Worm (Caenorhabditis elegans) whole organism, L2 larva: ENCODE measurements around the gene lag-1.

Experiments
- ama-1 ChIP-seq: fragments of 150-350 bp; optimal IDR thresholded peaks from 2 replicates; lab custom pipeline; 2018; ENCODE audit warnings: inconsistent platforms
- blmp-1 ChIP-seq: sonication (generic microtip); optimal IDR thresholded peaks from 2 replicates; lab custom pipeline; 2017; ENCODE audit warnings: missing genetic modification characterization, mild to moderate bottlenecking, missing compliant biosample characterization, antibody characterized with exemption, moderate library complexity; ENCODE audit not compliant: insufficient read depth
- ceh-16 ChIP-seq: fragments of 150-350 bp; optimal IDR thresholded peaks from 2 replicates; lab custom pipeline; 2014; ENCODE audit warnings: missing biosample characterization, missing genetic modification characterization
- ceh-82 ChIP-seq: fragments of 150-350 bp; optimal IDR thresholded peaks from 2 replicates; lab custom pipeline; 2014; ENCODE audit warnings: missing biosample characterization, missing genetic modification characterization
- elt-3 ChIP-seq: sonication (generic microtip); optimal IDR thresholded peaks from 2 replicates; lab custom pipeline; 2017; ENCODE audit warnings: missing biosample characterization, missing genetic modification characterization
- lsy-2 ChIP-seq, 2 experiments: fragments of 150-350 bp in 1 of 2; sonication (generic microtip) in 1 of 2; optimal IDR thresholded peaks; 2 replicates each; lab custom pipeline; 2014 to 2017; ENCODE audit warnings: missing biosample characterization in 2 of 2, missing genetic modification characterization in 2 of 2
- nhr-10 ChIP-seq: sonication (generic microtip); optimal IDR thresholded peaks from 2 replicates; lab custom pipeline; 2017; ENCODE audit warnings: missing biosample characterization, missing genetic modification characterization
- nhr-237 ChIP-seq: fragments of 150-350 bp; optimal IDR thresholded peaks from 2 replicates; lab custom pipeline; 2014; ENCODE audit warnings: missing biosample characterization, missing genetic modification characterization
- unc-62 ChIP-seq: fragments of 150-350 bp; optimal IDR thresholded peaks from 2 replicates; lab custom pipeline; 2014; ENCODE audit warnings: missing biosample characterization, missing genetic modification reagents, missing genetic modification characterization

ce11 chrIV:6071026-6071425, 24.2 kb upstream of the lag-1 start:
- TF ChIP-seq blmp-1 (tag; lab: Kevin White, UChicago) (no peak), nhr-237 (tag; lab: Kevin White, UChicago) (no peak), lsy-2 (tag; optimal IDR thresholded peaks at IDR 0.05; lab: Kevin White, UChicago) (no peak), ceh-82 (tag; lab: Kevin White, UChicago) (no peak), elt-3 (tag; lab: Kevin White, UChicago) (no peak), unc-62 (GFP tag; lab: Kevin White, UChicago) (no peak), ceh-16 (tag; lab: Kevin White, UChicago) (no peak), nhr-10 (tag; lab: Kevin White, UChicago) (no peak), ama-1 (lab: Kevin White, UChicago) (no peak)
